Worm (Caenorhabditis elegans) whole organism, L3 larva: ENCODE measurements around the gene ZK177.12.

Experiments used
- R02D3.7 ChIP-seq: fragments of 150-350 bp; optimal IDR thresholded peaks from 2 replicates; lab custom pipeline; 2014; ENCODE audit warnings: missing biosample characterization, missing genetic modification characterization
- ZK546.5 ChIP-seq: sonication (generic microtip); optimal IDR thresholded peaks from 2 replicates; lab custom pipeline; 2017; ENCODE audit warnings: missing biosample characterization, missing genetic modification characterization
- aly-2 ChIP-seq: fragments of 150-350 bp; optimal IDR thresholded peaks from 2 replicates; lab custom pipeline; 2014; ENCODE audit warnings: missing biosample characterization, missing genetic modification characterization
- ceh-16 ChIP-seq: sonication (generic microtip); optimal IDR thresholded peaks from 2 replicates; lab custom pipeline; 2017; ENCODE audit warnings: missing biosample characterization, missing genetic modification characterization
- ceh-28 ChIP-seq: fragments of 150-350 bp; optimal IDR thresholded peaks from 2 replicates; lab custom pipeline; 2014; ENCODE audit warnings: missing biosample characterization, missing genetic modification reagents, missing genetic modification characterization
- ceh-82 ChIP-seq: fragments of 150-350 bp; optimal IDR thresholded peaks from 2 replicates; lab custom pipeline; 2014; ENCODE audit warnings: missing biosample characterization, missing genetic modification characterization
- egl-27 ChIP-seq: sonication (generic microtip); optimal IDR thresholded peaks from 4 replicates; lab custom pipeline; 2017; ENCODE audit warnings: missing biosample characterization, missing genetic modification reagents, missing genetic modification characterization
- egl-5 ChIP-seq: fragments of 150-350 bp; optimal IDR thresholded peaks from 2 replicates; lab custom pipeline; 2017; ENCODE audit warnings: missing biosample characterization, missing genetic modification reagents, missing genetic modification characterization, inconsistent platforms
- elt-1 ChIP-seq: fragments of 150-350 bp; optimal IDR thresholded peaks from 2 replicates; lab custom pipeline; 2014; ENCODE audit warnings: missing biosample characterization, missing genetic modification characterization
- elt-2 ChIP-seq: sonication (generic microtip); optimal IDR thresholded peaks from 2 replicates; lab custom pipeline; 2016; ENCODE audit warnings: missing genetic modification reagents, mild to moderate bottlenecking, missing genetic modification characterization, missing compliant biosample characterization
- elt-3 ChIP-seq, 3 experiments: fragments of 150-350 bp in 1 of 3; sonication (generic microtip) in 2 of 3; optimal IDR thresholded peaks; 2 replicates in 2 of 3; 4 replicates in 1 of 3; lab custom pipeline; 2014 to 2017; ENCODE audit warnings: missing biosample characterization in 3 of 3, missing genetic modification characterization in 3 of 3
- eor-1 ChIP-seq, 2 experiments: fragments of 150-350 bp; optimal IDR thresholded peaks; 2 replicates each; lab custom pipeline; 2014 to 2018; ENCODE audit warnings: missing biosample characterization in 2 of 2, missing genetic modification characterization in 2 of 2
- fkh-10 ChIP-seq: sonication (generic microtip); optimal IDR thresholded peaks from 2 replicates; lab custom pipeline; 2017; ENCODE audit warnings: missing biosample characterization, missing genetic modification reagents, missing genetic modification characterization
- fos-1 ChIP-seq: fragments of 150-350 bp; optimal IDR thresholded peaks from 2 replicates; lab custom pipeline; 2014; ENCODE audit warnings: missing biosample characterization, missing genetic modification characterization
- hmg-11 ChIP-seq: sonication (generic microtip); optimal IDR thresholded peaks from 2 replicates; lab custom pipeline; 2016; ENCODE audit warnings: missing genetic modification characterization, missing compliant biosample characterization
- jun-1 ChIP-seq: fragments of 150-350 bp; optimal IDR thresholded peaks from 2 replicates; lab custom pipeline; 2014; ENCODE audit warnings: missing biosample characterization, missing genetic modification reagents, missing genetic modification characterization
- lin-15B ChIP-seq: fragments of 150-350 bp; optimal IDR thresholded peaks from 2 replicates; lab custom pipeline; 2014; ENCODE audit warnings: missing biosample characterization, missing genetic modification characterization
- lin-39 ChIP-seq: fragments of 150-350 bp; optimal IDR thresholded peaks from 2 replicates; lab custom pipeline; 2018; ENCODE audit warnings: missing biosample characterization, missing genetic modification reagents, missing genetic modification characterization
- lsy-12 ChIP-seq: sonication (generic microtip); optimal IDR thresholded peaks from 2 replicates; lab custom pipeline; 2016; ENCODE audit warnings: mild to moderate bottlenecking, missing genetic modification characterization, missing compliant biosample characterization
- mdl-1 ChIP-seq: fragments of 150-350 bp; optimal IDR thresholded peaks from 2 replicates; lab custom pipeline; 2014; ENCODE audit warnings: missing biosample characterization, missing genetic modification characterization
- mml-1 ChIP-seq: fragments of 150-350 bp; sonication (generic microtip); optimal IDR thresholded peaks from 3 replicates; lab custom pipeline; 2014; ENCODE audit warnings: missing biosample characterization, missing genetic modification characterization
- nfya-1 ChIP-seq: sonication (generic microtip); optimal IDR thresholded peaks from 2 replicates; lab custom pipeline; 2017; ENCODE audit warnings: missing genetic modification characterization, mild to moderate bottlenecking, missing compliant biosample characterization, antibody characterized with exemption, moderate library complexity; ENCODE audit not compliant: insufficient read depth
- nhr-11 ChIP-seq: fragments of 150-350 bp; optimal IDR thresholded peaks from 2 replicates; lab custom pipeline; 2014; ENCODE audit warnings: missing biosample characterization, missing genetic modification characterization
- nhr-12 ChIP-seq: fragments of 150-350 bp; optimal IDR thresholded peaks from 2 replicates; lab custom pipeline; 2014; ENCODE audit warnings: missing biosample characterization, missing genetic modification characterization
- nhr-23 ChIP-seq: fragments of 150-350 bp; optimal IDR thresholded peaks from 2 replicates; lab custom pipeline; 2014; ENCODE audit warnings: missing biosample characterization, missing genetic modification reagents, missing genetic modification characterization
- nhr-237 ChIP-seq: fragments of 150-350 bp; optimal IDR thresholded peaks from 2 replicates; lab custom pipeline; 2014; ENCODE audit warnings: missing biosample characterization, missing genetic modification characterization
- nhr-25 ChIP-seq: sonication (generic microtip); optimal IDR thresholded peaks from 2 replicates; lab custom pipeline; 2017; ENCODE audit warnings: missing biosample characterization, missing genetic modification characterization
- nhr-28 ChIP-seq: fragments of 150-350 bp; optimal IDR thresholded peaks from 2 replicates; lab custom pipeline; 2014; ENCODE audit warnings: missing biosample characterization, missing genetic modification characterization
- nhr-43 ChIP-seq: sonication (generic microtip); optimal IDR thresholded peaks from 2 replicates; lab custom pipeline; 2016; ENCODE audit warnings: mild to moderate bottlenecking, missing genetic modification characterization, missing compliant biosample characterization; ENCODE audit not compliant: poor library complexity, severe bottlenecking
- nhr-67 ChIP-seq: fragments of 150-350 bp; optimal IDR thresholded peaks from 2 replicates; lab custom pipeline; 2014; ENCODE audit warnings: missing biosample characterization, missing genetic modification characterization
- nhr-76 ChIP-seq: fragments of 150-350 bp; sonication (generic microtip); optimal IDR thresholded peaks from 5 replicates; lab custom pipeline; 2014; ENCODE audit warnings: missing biosample characterization, missing genetic modification characterization
- nhr-77 ChIP-seq: fragments of 150-350 bp; optimal IDR thresholded peaks from 2 replicates; lab custom pipeline; 2014; ENCODE audit warnings: missing biosample characterization, missing genetic modification characterization
- pha-4 ChIP-seq: fragments of 150-350 bp; optimal IDR thresholded peaks from 2 replicates; lab custom pipeline; 2014; ENCODE audit warnings: missing biosample characterization, missing genetic modification reagents, missing genetic modification characterization
- pqm-1 ChIP-seq: fragments of 150-350 bp; optimal IDR thresholded peaks from 2 replicates; lab custom pipeline; 2017; ENCODE audit warnings: missing biosample characterization, missing genetic modification characterization, inconsistent platforms
- sea-2 ChIP-seq: fragments of 150-350 bp; sonication (generic microtip); optimal IDR thresholded peaks from 4 replicates; lab custom pipeline; 2014; ENCODE audit warnings: missing biosample characterization, missing genetic modification reagents, missing genetic modification characterization
- skn-1 ChIP-seq: fragments of 150-350 bp; optimal IDR thresholded peaks from 2 replicates; lab custom pipeline; 2014; ENCODE audit warnings: missing biosample characterization, missing genetic modification characterization
- snpc-4 ChIP-seq: fragments of 150-350 bp; optimal IDR thresholded peaks from 2 replicates; lab custom pipeline; 2014; ENCODE audit warnings: missing biosample characterization, missing genetic modification characterization
- tbx-2 ChIP-seq: sonication (generic microtip); optimal IDR thresholded peaks from 2 replicates; lab custom pipeline; 2016; ENCODE audit warnings: mild to moderate bottlenecking, missing genetic modification characterization, missing compliant biosample characterization
- unc-39 ChIP-seq: sonication (generic microtip); optimal IDR thresholded peaks from 4 replicates; lab custom pipeline; 2017; ENCODE audit warnings: missing biosample characterization, missing genetic modification characterization
- unc-62 ChIP-seq: fragments of 150-350 bp; sonication (generic microtip); optimal IDR thresholded peaks from 4 replicates; lab custom pipeline; 2014; ENCODE audit warnings: missing biosample characterization, missing genetic modification reagents, missing genetic modification characterization
- zag-1 ChIP-seq: fragments of 150-350 bp; optimal IDR thresholded peaks from 2 replicates; lab custom pipeline; 2014; ENCODE audit warnings: missing biosample characterization, missing genetic modification characterization
- ztf-4 ChIP-seq: fragments of 150-350 bp; optimal IDR thresholded peaks from 2 replicates; lab custom pipeline; 2014; ENCODE audit warnings: missing biosample characterization, missing genetic modification characterization

The ZK177.12 gene

DNA sequence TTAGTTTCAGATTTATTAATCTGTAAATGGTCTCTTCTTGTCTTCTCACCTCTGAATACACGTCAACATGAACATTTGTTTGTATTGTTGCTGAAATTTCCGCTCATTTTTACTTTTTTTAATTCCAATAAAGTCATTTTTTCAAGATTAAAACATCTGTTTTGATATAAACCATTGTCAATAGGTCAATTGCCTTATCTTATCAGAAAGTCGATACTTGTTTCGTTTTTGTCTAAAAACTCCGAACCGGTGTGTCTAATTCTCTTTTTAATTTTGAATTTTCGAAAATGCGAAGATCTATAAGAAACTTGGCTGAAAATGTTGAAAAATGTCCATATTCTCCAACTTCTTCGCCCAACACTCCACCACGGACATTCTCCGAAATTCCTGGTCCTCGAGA is 17.8 kb upstream of the ZK177.12 start, which contains the start of gene cyp-44A1:
cyp-44A1 (plus strand) TSS at position 285 of the 400 bp plus-strand sequence.
- TF ChIP-seq sea-2: no peak
- TF ChIP-seq nhr-23 (tag; lab: Kevin White, UChicago): no peak
- TF ChIP-seq ceh-28 (tag; lab: Kevin White, UChicago): no peak
- TF ChIP-seq elt-2 (tag; lab: Kevin White, UChicago): peak; percentile 67

- TF ChIP-seq hmg-11 (tag; lab: Kevin White, UChicago) (no peak), nhr-67 (tag; lab: Kevin White, UChicago) (no peak), nhr-28 (no peak), fos-1 (tag; lab: Kevin White, UChicago) (no peak), lin-15B (tag; lab: Kevin White, UChicago) (peak; percentile 1), ceh-28 (tag; lab: Kevin White, UChicago) (no peak), elt-1 (no peak), elt-2 (tag; lab: Kevin White, UChicago) (peak; percentile 23), egl-5 (tag; lab: Kevin White, UChicago) (no peak), zag-1 (tag; lab: Kevin White, UChicago) (no peak), nhr-25 (tag; lab: Kevin White, UChicago) (no peak), R02D3.7 (tag; lab: Kevin White, UChicago) (no peak), ZK546.5 (tag; lab: Kevin White, UChicago) (no peak), lsy-12 (no peak), ztf-4 (no peak), pha-4 (peak; percentile 27), eor-1 (tag; optimal IDR thresholded peaks at IDR 0.05; lab: Kevin White, UChicago) (no peak), fkh-10 (GFP tag; lab: Kevin White, UChicago) (no peak), egl-27 (tag; lab: Kevin White, UChicago) (no peak)
- TF ChIP-seq, all 47 proteins: peak for 3
Observed at ce11 chrII:5505820-5506287, 15.7 kb upstream of the ZK177.12 start, which contains the start of gene npp-24. npp-24 (plus strand) TSS chrII:5505870.

ce11 chrII:5511417-5512353 is 9.8 kb upstream of the ZK177.12 start:
- no peak for TF ChIP-seq ceh-28 (tag; lab: Kevin White, UChicago)
- TF ChIP-seq egl-27 (tag; lab: Kevin White, UChicago): no peak
- TF ChIP-seq jun-1: no peak
- TF ChIP-seq zag-1 (tag; lab: Kevin White, UChicago): no peak
- no peak for TF ChIP-seq nhr-28
- no peak for TF ChIP-seq unc-62 (GFP tag; lab: Kevin White, UChicago)
- no peak for TF ChIP-seq hmg-11 (tag; lab: Kevin White, UChicago)
- TF ChIP-seq egl-5 (tag; lab: Kevin White, UChicago): no peak
- no peak for TF ChIP-seq mml-1
- TF ChIP-seq nhr-25 (tag; lab: Kevin White, UChicago): peak; percentile 39
- no peak for TF ChIP-seq nhr-67 (tag; lab: Kevin White, UChicago)
- TF ChIP-seq ZK546.5 (tag; lab: Kevin White, UChicago): no peak
- TF ChIP-seq elt-2 (tag; lab: Kevin White, UChicago): no peak
- no peak for TF ChIP-seq elt-3 (tag; optimal IDR thresholded peaks at IDR 0.05; lab: Kevin White, UChicago)
- TF ChIP-seq R02D3.7 (tag; lab: Kevin White, UChicago): no peak
- TF ChIP-seq sea-2: no peak
- TF ChIP-seq nhr-43 (tag; lab: Kevin White, UChicago): no peak
- no peak for TF ChIP-seq ceh-82 (tag; lab: Kevin White, UChicago)
- TF ChIP-seq nhr-77: no peak
- no peak for TF ChIP-seq nhr-237 (tag; lab: Kevin White, UChicago)
- TF ChIP-seq mdl-1 (tag; lab: Kevin White, UChicago): no peak
- peak; percentile 63 for TF ChIP-seq elt-1
- TF ChIP-seq lin-39 (tag; lab: Kevin White, UChicago): no peak
- TF ChIP-seq lsy-12: no peak
- no peak for TF ChIP-seq nhr-12 (tag; lab: Kevin White, UChicago)
- TF ChIP-seq nhr-23 (tag; lab: Kevin White, UChicago): no peak
- no peak for TF ChIP-seq nhr-76 (tag; lab: Kevin White, UChicago)
- no peak for TF ChIP-seq eor-1 (tag; optimal IDR thresholded peaks at IDR 0.05; lab: Kevin White, UChicago)
- no peak for TF ChIP-seq snpc-4 (tag; lab: Kevin White, UChicago)
- TF ChIP-seq aly-2: no peak
- TF ChIP-seq ceh-16 (tag; lab: Kevin White, UChicago): no peak
- no peak for TF ChIP-seq pqm-1
- no peak for TF ChIP-seq nhr-11
- TF ChIP-seq tbx-2 (tag; lab: Kevin White, UChicago): no peak
- peak; percentile 2 for TF ChIP-seq lin-15B (tag; lab: Kevin White, UChicago)
- TF ChIP-seq nfya-1 (tag; lab: Kevin White, UChicago): peak; percentile 64
- no peak for TF ChIP-seq skn-1 (tag; lab: Kevin White, UChicago)
- TF ChIP-seq pha-4: peak; percentile 38
- no peak for TF ChIP-seq unc-39 (tag; lab: Kevin White, UChicago)
- TF ChIP-seq ztf-4: no peak
- TF ChIP-seq fos-1 (tag; lab: Kevin White, UChicago): no peak
